Fruit fly (Drosophila melanogaster): ENCODE results near the gene Nrg.

Gene Nrg

DNA sequence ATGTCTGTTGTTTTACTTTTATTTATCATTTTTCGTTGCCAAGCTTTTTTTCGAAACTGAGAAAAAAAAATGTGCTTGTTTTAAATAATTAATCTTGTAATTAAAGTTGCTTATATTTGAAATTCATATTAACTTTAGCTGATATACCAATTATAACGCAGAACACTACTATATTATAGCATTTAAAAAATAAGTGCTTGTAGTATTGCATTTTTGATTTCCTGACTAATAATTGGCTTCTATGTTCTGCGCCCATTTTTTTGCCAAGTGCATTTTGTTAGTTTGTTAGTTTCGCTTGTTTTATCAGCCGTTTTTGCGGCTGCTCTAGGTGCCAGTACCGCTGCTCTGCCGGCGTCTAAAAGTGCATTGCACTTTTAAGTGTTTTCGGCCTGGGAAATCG, 4.3 kb downstream of the Nrg start:
- TF ChIP-seq toe (GFP tag; optimal IDR thresholded peaks at IDR 0.05) (no peak), CG7045 (GFP tag; optimal IDR thresholded peaks at IDR 0.05) (no peak), Crg-1 (GFP tag; optimal IDR thresholded peaks at IDR 0.05) (no peak), CG33017 (tag; optimal IDR thresholded peaks at IDR 0.05) (no peak), Clk (GFP tag; optimal IDR thresholded peaks at IDR 0.05) (no peak), tj (GFP tag; optimal IDR thresholded peaks at IDR 0.05) (no peak), CG12768 (GFP tag; optimal IDR thresholded peaks at IDR 0.05) (no peak), CG11617 (GFP tag; optimal IDR thresholded peaks at IDR 0.05) (no peak), CG5204 (GFP tag; optimal IDR thresholded peaks at IDR 0.05) (no peak)

DNA sequence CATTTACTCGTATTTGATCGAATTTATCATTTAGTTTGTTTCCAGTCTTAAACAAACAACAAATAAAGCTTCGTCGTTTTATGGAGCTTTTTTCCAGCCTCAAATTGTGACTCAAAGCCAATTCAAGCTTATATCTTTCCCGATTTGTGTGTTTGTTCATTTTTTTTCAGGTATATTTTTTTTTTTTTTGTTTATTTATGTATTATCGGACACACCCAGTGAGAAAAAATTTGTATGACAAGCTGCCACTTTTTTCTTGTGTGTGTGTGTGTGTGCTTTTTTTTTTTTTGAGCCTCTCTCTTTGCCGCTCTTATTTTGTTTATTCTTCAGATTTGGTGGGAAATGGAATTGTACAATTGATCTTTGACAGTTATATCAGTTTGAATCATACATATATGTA, 5.3 kb downstream of the Nrg start:
- no peak for TF ChIP-seq CG7045 (GFP tag; optimal IDR thresholded peaks at IDR 0.05)
- no peak for TF ChIP-seq kay (GFP tag; ENCODE audit: borderline replicate concordance)
- no peak for TF ChIP-seq toe (GFP tag; optimal IDR thresholded peaks at IDR 0.05)
- no peak for TF ChIP-seq Mnt (GFP tag; optimal IDR thresholded peaks at IDR 0.05)
- no peak for TF ChIP-seq CG14711 (tag; optimal IDR thresholded peaks at IDR 0.05)
- TF ChIP-seq bab1 (GFP tag; optimal IDR thresholded peaks at IDR 0.05): no peak
- no peak for TF ChIP-seq CG33017 (tag; optimal IDR thresholded peaks at IDR 0.05)
- TF ChIP-seq Hr96 (GFP tag; optimal IDR thresholded peaks at IDR 0.05): no peak
- no peak for TF ChIP-seq cic (GFP tag; optimal IDR thresholded peaks at IDR 0.05)
- no peak for TF ChIP-seq CG12768 (GFP tag; optimal IDR thresholded peaks at IDR 0.05)

DNA sequence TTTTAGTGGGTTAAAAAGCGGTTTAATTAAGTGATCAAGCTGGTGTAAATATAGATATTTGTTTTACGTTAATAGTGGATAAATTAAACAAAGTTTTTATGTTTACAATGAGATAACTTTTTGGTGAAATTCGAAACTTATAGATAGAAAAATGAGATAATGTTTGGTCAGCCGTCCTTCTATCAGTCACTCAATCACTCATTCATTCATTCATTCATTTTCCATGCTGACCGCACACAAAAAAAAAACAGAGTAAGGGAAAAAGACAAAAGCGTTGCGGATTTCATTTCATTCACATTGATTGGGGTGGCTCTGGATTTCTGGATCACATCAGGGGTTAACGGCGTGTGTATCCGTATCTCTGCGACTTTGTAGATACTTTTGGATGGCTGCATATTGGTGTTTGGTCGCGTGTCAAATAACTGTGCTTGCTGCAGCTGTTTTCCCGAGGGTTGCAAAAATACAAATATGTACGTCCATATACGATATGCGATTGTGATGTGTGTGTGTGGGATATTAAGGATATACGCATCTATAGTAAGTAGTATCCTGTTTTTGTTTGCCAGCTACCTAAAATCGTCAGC, 6.5 kb downstream of the Nrg start:
- TF ChIP-seq tj (GFP tag; optimal IDR thresholded peaks at IDR 0.05) (peak; percentile 40), CG7101 (tag; optimal IDR thresholded peaks at IDR 0.05) (no peak)

DNA sequence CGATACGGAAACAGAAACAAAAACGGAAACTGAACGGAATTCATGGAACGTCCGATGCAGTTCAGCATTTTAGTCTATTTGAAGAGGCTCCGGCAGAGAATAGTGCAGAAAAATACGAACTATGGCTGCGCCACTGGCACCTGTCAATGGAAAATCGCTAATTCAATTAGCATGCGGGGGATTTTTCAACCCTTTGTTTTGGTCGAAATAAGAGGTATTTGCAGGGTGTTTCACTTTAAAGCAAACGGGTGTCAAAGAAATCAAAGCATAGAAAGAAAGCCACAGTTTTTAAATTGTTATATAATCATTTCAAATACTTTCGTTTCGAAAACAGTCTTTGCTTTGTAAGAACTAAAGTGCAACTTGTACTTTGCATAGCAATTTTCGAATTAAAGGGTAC, 12.4 kb downstream of the Nrg start, which contains the start of gene PIP82:
Gene PIP82, minus strand, starts transcription at position 101 of the 400 bp plus-strand sequence.
- TF ChIP-seq CG1620 (GFP tag; optimal IDR thresholded peaks at IDR 0.05) (no peak), CG12768 (GFP tag; optimal IDR thresholded peaks at IDR 0.05) (no peak), cnc (optimal IDR thresholded peaks at IDR 0.05) (no peak), cic (GFP tag; optimal IDR thresholded peaks at IDR 0.05) (no peak), bab1 (GFP tag; optimal IDR thresholded peaks at IDR 0.05) (no peak), Mnt (GFP tag; optimal IDR thresholded peaks at IDR 0.05) (no peak), CG5204 (GFP tag; optimal IDR thresholded peaks at IDR 0.05) (no peak)

DNA sequence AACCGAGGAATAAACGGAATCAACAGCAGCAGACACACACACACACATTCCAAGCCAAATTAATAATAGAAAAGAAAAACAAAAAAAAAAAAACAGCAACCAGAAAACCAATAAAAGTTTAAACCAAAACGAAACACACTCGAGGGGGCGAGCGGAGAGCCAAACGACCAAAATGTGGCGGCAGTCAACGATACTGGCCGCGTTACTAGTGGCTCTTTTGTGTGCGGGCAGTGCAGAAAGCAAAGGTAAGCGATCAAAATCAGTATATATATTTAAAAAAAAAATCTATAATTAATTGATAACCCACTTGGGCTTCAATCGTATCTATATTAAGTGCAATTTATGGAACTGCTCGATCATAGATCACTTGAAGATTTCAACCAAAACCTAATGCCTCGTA, 14.6 kb downstream of the Nrg start:
- TF ChIP-seq kay (GFP tag; ENCODE audit: borderline replicate concordance) (peak; percentile 75), CG33017 (tag; optimal IDR thresholded peaks at IDR 0.05) (no peak)

DNA sequence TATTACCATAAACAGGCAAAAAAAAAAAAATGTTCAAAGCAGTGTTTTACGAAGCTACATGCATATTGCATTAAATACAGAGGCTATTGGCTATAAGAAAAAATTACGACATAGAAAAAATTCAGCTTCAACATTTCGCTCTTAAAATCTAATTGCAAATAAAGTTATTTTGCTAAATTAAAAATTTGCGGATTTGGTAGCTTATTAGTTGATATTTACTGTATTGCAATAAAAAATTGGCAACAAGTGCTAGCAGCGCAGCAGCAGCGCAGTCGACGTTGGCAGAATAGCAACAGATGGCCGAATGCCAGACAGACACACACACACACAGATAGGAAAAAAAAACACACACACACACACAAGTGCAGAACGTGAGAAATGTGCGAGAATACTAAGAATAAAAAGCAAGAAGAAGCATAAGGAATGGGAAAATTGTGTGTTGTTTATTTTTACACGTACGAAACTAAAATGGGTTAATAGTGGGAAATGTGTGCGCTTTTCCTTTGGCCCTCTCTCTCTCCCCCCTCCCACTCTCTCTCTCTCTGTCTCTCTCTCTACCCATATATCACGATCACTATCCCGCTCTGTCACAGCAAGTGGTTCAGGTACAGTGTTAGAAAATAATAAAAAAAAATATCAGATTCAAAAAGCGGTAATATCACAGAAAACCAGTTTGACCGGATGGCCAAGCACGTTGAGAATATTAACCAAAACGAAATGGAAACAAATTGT, 16.6 kb downstream of the Nrg start:
- TF ChIP-seq cic (GFP tag; optimal IDR thresholded peaks at IDR 0.05) (no peak), CG33017 (tag; optimal IDR thresholded peaks at IDR 0.05) (peak; percentile 65), pad (GFP tag; optimal IDR thresholded peaks at IDR 0.05) (peak; percentile 39), CG7101 (tag; optimal IDR thresholded peaks at IDR 0.05) (peak; percentile 90), Mnt (GFP tag; optimal IDR thresholded peaks at IDR 0.05) (no peak), kay (GFP tag; ENCODE audit: borderline replicate concordance) (peak; percentile 41), CG11617 (GFP tag; optimal IDR thresholded peaks at IDR 0.05) (peak; percentile 59), Crg-1 (GFP tag; optimal IDR thresholded peaks at IDR 0.05) (peak; percentile 66), Hr96 (GFP tag; optimal IDR thresholded peaks at IDR 0.05) (no peak), CG14711 (tag; optimal IDR thresholded peaks at IDR 0.05) (peak; percentile 70), CG1620 (GFP tag; optimal IDR thresholded peaks at IDR 0.05) (peak; percentile 39), bab1 (GFP tag; optimal IDR thresholded peaks at IDR 0.05) (peak; percentile 86), CG5204 (GFP tag; optimal IDR thresholded peaks at IDR 0.05) (peak; percentile 53), toe (GFP tag; optimal IDR thresholded peaks at IDR 0.05) (peak; percentile 26), CG12768 (GFP tag; optimal IDR thresholded peaks at IDR 0.05) (peak; percentile 28), Clk (GFP tag; optimal IDR thresholded peaks at IDR 0.05) (peak; percentile 35), ovo (GFP tag; optimal IDR thresholded peaks at IDR 0.05) (no peak), cnc (optimal IDR thresholded peaks at IDR 0.05) (no peak), tj (GFP tag; optimal IDR thresholded peaks at IDR 0.05) (no peak), CG7045 (GFP tag; optimal IDR thresholded peaks at IDR 0.05) (peak; percentile 58)

DNA sequence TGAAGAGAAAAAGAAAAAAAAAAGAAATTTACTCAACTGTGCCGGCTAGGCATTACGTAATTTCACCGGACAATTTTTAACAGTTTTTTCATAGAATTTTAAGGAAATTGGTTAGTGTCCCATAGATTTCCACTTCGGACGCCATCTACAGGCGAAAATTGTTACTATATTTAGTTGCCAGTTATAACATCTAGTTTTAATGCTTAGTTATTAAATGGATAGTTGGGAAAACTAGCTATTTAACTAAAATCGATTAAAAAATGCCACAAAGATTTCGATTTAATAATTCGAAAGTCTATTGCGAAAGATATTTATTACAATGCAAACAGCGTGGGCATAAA, 17.1 kb downstream of the Nrg start:
- TF ChIP-seq CG12768 (GFP tag; optimal IDR thresholded peaks at IDR 0.05): no peak
- no peak for TF ChIP-seq cic (GFP tag; optimal IDR thresholded peaks at IDR 0.05)
- no peak for TF ChIP-seq ovo (GFP tag; optimal IDR thresholded peaks at IDR 0.05)
- TF ChIP-seq pad (GFP tag; optimal IDR thresholded peaks at IDR 0.05): no peak
- no peak for TF ChIP-seq toe (GFP tag; optimal IDR thresholded peaks at IDR 0.05)
- no peak for TF ChIP-seq tj (GFP tag; optimal IDR thresholded peaks at IDR 0.05)
- TF ChIP-seq Clk (GFP tag; optimal IDR thresholded peaks at IDR 0.05): no peak
